Worm (Caenorhabditis elegans): ENCODE measurements around the gene evl-18.
A peak's percentile ranks its signal among the peaks of the same experiment; 100 is the strongest.

evl-18 gene

ce11 chrIII:3735509-3736255 is 843 bp upstream of the evl-18 start:
- no peak for TF ChIP-seq elt-1 (tag; optimal IDR thresholded peaks at IDR 0.05; ENCODE audit: borderline replicate concordance, insufficient read depth)
- TF ChIP-seq sptf-1 (tag; optimal IDR thresholded peaks at IDR 0.05), result peak; percentile 37
- TF ChIP-seq hlh-1 (tag; optimal IDR thresholded peaks at IDR 0.05), result peak; percentile 88
- no peak for TF ChIP-seq sem-2 (GFP tag; optimal IDR thresholded peaks at IDR 0.05)
- no peak for TF ChIP-seq elt-3 (tag; optimal IDR thresholded peaks at IDR 0.05)

ce11 chrIII:3734007-3734406 is 832 bp downstream of the evl-18 start, which contains the start of gene F34D10.3:
F34D10.3 (plus strand) TSS chrIII:3734255.
- TF ChIP-seq ces-1 (GFP tag; optimal IDR thresholded peaks at IDR 0.05), result peak; percentile 53
- TF ChIP-seq lsy-2 (tag; optimal IDR thresholded peaks at IDR 0.05), result peak; percentile 14
- peak; percentile 8 for TF ChIP-seq mep-1 (tag; optimal IDR thresholded peaks at IDR 0.05)
- TF ChIP-seq ham-2 (GFP tag; optimal IDR thresholded peaks at IDR 0.05), result no peak

- TF ChIP-seq sem-2 (GFP tag; optimal IDR thresholded peaks at IDR 0.05) (no peak), blmp-1 (tag; optimal IDR thresholded peaks at IDR 0.05) (no peak), mab-5 (tag; optimal IDR thresholded peaks at IDR 0.05) (no peak), lsy-2 (tag; optimal IDR thresholded peaks at IDR 0.05) (no peak), nhr-12 (tag; optimal IDR thresholded peaks at IDR 0.05) (no peak), pha-4 (tag; optimal IDR thresholded peaks at IDR 0.05) (no peak)
Observed at ce11 chrIII:3730475-3730874, 4.4 kb downstream of the evl-18 start, which contains the start of gene F34D10.8. F34D10.8 (plus strand) TSS chrIII:3730775.

ce11 chrIII:3729520-3729919 is 5.3 kb downstream of the evl-18 start, which contains the start of gene F34D10.9:
F34D10.9 (minus strand) TSS chrIII:3729620.
- TF ChIP-seq snpc-4 (tag; optimal IDR thresholded peaks at IDR 0.05) (no peak), ceh-39 (tag; optimal IDR thresholded peaks at IDR 0.05) (no peak), nhr-12 (tag; optimal IDR thresholded peaks at IDR 0.05) (no peak), elt-1 (tag; optimal IDR thresholded peaks at IDR 0.05; ENCODE audit: borderline replicate concordance, insufficient read depth) (no peak), unc-62 (GFP tag; optimal IDR thresholded peaks at IDR 0.05) (no peak)

ce11 chrIII:3726443-3726842 is 8.4 kb downstream of the evl-18 start, which contains the start of gene gldi-5:
gldi-5 (minus strand) TSS chrIII:3726500.
- TF ChIP-seq lin-13 (tag; optimal IDR thresholded peaks at IDR 0.05) (no peak), zip-8 (tag; optimal IDR thresholded peaks at IDR 0.05) (no peak), ceh-43 (GFP tag; optimal IDR thresholded peaks at IDR 0.05) (no peak), mab-5 (tag; optimal IDR thresholded peaks at IDR 0.05) (no peak), elt-1 (tag; optimal IDR thresholded peaks at IDR 0.05; ENCODE audit: borderline replicate concordance, insufficient read depth) (no peak), pha-4 (tag; optimal IDR thresholded peaks at IDR 0.05) (no peak), mls-2 (tag; optimal IDR thresholded peaks at IDR 0.05) (no peak)

- TF ChIP-seq nhr-237 (tag; optimal IDR thresholded peaks at IDR 0.05) (no peak), nhr-76 (tag; optimal IDR thresholded peaks at IDR 0.05) (no peak), mep-1 (tag; optimal IDR thresholded peaks at IDR 0.05) (no peak), M03D4.4 (tag; optimal IDR thresholded peaks at IDR 0.05) (no peak), ceh-39 (tag; optimal IDR thresholded peaks at IDR 0.05) (no peak), elt-1 (tag; optimal IDR thresholded peaks at IDR 0.05; ENCODE audit: borderline replicate concordance, insufficient read depth) (no peak), bed-3 (GFP tag; optimal IDR thresholded peaks at IDR 0.05) (no peak), sem-2 (GFP tag; optimal IDR thresholded peaks at IDR 0.05) (no peak), ceh-43 (GFP tag; optimal IDR thresholded peaks at IDR 0.05) (no peak), blmp-1 (tag; optimal IDR thresholded peaks at IDR 0.05) (no peak), hlh-1 (tag; optimal IDR thresholded peaks at IDR 0.05) (no peak), snpc-4 (tag; optimal IDR thresholded peaks at IDR 0.05) (no peak), cnd-1 (tag; optimal IDR thresholded peaks at IDR 0.05) (no peak), lin-13 (tag; optimal IDR thresholded peaks at IDR 0.05) (no peak), nhr-28 (tag; optimal IDR thresholded peaks at IDR 0.05) (no peak), drap-1 (GFP tag; optimal IDR thresholded peaks at IDR 0.05) (no peak), lin-32 (GFP tag; optimal IDR thresholded peaks at IDR 0.05) (no peak), ham-2 (GFP tag; optimal IDR thresholded peaks at IDR 0.05) (no peak)
Observed at ce11 chrIII:3724880-3725279, 10.0 kb downstream of the evl-18 start, which contains the start of gene C14B1.12. C14B1.12 (minus strand) TSS chrIII:3724980.
